Worm (Caenorhabditis elegans) whole organism, late embryonic: Measurements from ENCODE around the gene F54D12.1.

Experiments
- C08G9.2 ChIP-seq: sonication (generic microtip); optimal IDR thresholded peaks from 2 replicates; lab custom pipeline; 2016; ENCODE audit warnings: mild to moderate bottlenecking, missing genetic modification characterization, moderate library complexity, missing compliant biosample characterization
- F13H6.1 ChIP-seq: sonication (generic microtip); optimal IDR thresholded peaks from 2 replicates; lab custom pipeline; 2016; ENCODE audit warnings: missing genetic modification characterization, missing compliant biosample characterization
- K09A11.1 ChIP-seq: sonication (generic microtip); optimal IDR thresholded peaks from 2 replicates; lab custom pipeline; 2017; ENCODE audit warnings: antibody characterized with exemption, mild to moderate bottlenecking, missing genetic modification characterization, missing compliant biosample characterization; ENCODE audit not compliant: insufficient read depth
- ama-1 ChIP-seq: fragments of 150-350 bp; optimal IDR thresholded peaks from 2 replicates; lab custom pipeline; 2014
- ceh-18 ChIP-seq: sonication (generic microtip); optimal IDR thresholded peaks from 2 replicates; lab custom pipeline; 2016; ENCODE audit warnings: missing genetic modification characterization, missing compliant biosample characterization
- ceh-2 ChIP-seq: sonication (generic microtip); optimal IDR thresholded peaks from 2 replicates; lab custom pipeline; 2016; ENCODE audit warnings: missing genotype, missing genetic modification characterization, missing compliant biosample characterization
- ceh-22 ChIP-seq: sonication (generic microtip); optimal IDR thresholded peaks from 2 replicates; lab custom pipeline; 2017; ENCODE audit warnings: missing biosample characterization, missing genetic modification characterization
- ceh-45 ChIP-seq: fragments of 200-800 bp; sonication (Bioruptor generic); IDR thresholded peaks from 2 replicates; pipeline ENCODE4 v1.3.6; 2022; ENCODE audit warnings: missing genetic modification reagents, missing genetic modification characterization, missing compliant biosample characterization
- ceh-6 ChIP-seq: fragments of 200-800 bp; sonication (Bioruptor generic); optimal IDR thresholded peaks from 2 replicates; lab custom pipeline; 2018; ENCODE audit warnings: mild to moderate bottlenecking, missing genetic modification characterization, missing compliant biosample characterization
- ceh-9 ChIP-seq: sonication (generic microtip); optimal IDR thresholded peaks from 2 replicates; lab custom pipeline; 2016; ENCODE audit warnings: mild to moderate bottlenecking, missing genetic modification characterization, inconsistent platforms, missing compliant biosample characterization
- che-1 ChIP-seq: sonication (generic microtip); optimal IDR thresholded peaks from 2 replicates; lab custom pipeline; 2016; ENCODE audit warnings: mild to moderate bottlenecking, missing genetic modification characterization, missing compliant biosample characterization
- elt-2 ChIP-seq: sonication (generic microtip); optimal IDR thresholded peaks from 2 replicates; lab custom pipeline; 2016; ENCODE audit warnings: missing genetic modification reagents, missing genetic modification characterization, missing compliant biosample characterization
- fkh-10 ChIP-seq: fragments of 150-350 bp; optimal IDR thresholded peaks from 2 replicates; lab custom pipeline; 2014; ENCODE audit warnings: missing biosample characterization, missing genetic modification reagents, missing genetic modification characterization
- hlh-15 ChIP-seq: sonication (generic microtip); optimal IDR thresholded peaks from 2 replicates; lab custom pipeline; 2016; ENCODE audit warnings: missing genetic modification characterization, missing compliant biosample characterization
- hlh-8 ChIP-seq: sonication (generic microtip); optimal IDR thresholded peaks from 2 replicates; lab custom pipeline; 2016; ENCODE audit warnings: missing genotype, missing genetic modification characterization, missing compliant biosample characterization
- lim-6 ChIP-seq: sonication (generic microtip); optimal IDR thresholded peaks from 2 replicates; lab custom pipeline; 2016; ENCODE audit warnings: missing genetic modification characterization, missing compliant biosample characterization
- lin-11 ChIP-seq: fragments of 200-800 bp; sonication (Bioruptor generic); optimal IDR thresholded peaks from 2 replicates; lab custom pipeline; 2018; ENCODE audit warnings: mild to moderate bottlenecking, missing genetic modification characterization, missing compliant biosample characterization
- madf-2 ChIP-seq: sonication (generic microtip); optimal IDR thresholded peaks from 2 replicates; lab custom pipeline; 2017; ENCODE audit warnings: missing genetic modification characterization, missing compliant biosample characterization
- mec-3 ChIP-seq: sonication (generic microtip); optimal IDR thresholded peaks from 2 replicates; lab custom pipeline; 2016; ENCODE audit warnings: borderline replicate concordance, missing genetic modification characterization, missing compliant biosample characterization
- nfya-1 ChIP-seq: sonication (generic microtip); optimal IDR thresholded peaks from 2 replicates; lab custom pipeline; 2017; ENCODE audit warnings: missing genetic modification characterization, mild to moderate bottlenecking, missing compliant biosample characterization, antibody characterized with exemption, moderate library complexity
- nhr-11 ChIP-seq: fragments of 150-350 bp; optimal IDR thresholded peaks from 2 replicates; lab custom pipeline; 2014; ENCODE audit warnings: missing biosample characterization, missing genetic modification characterization
- npax-4 ChIP-seq: sonication (generic microtip); optimal IDR thresholded peaks from 2 replicates; lab custom pipeline; 2016; ENCODE audit warnings: missing genetic modification characterization, missing compliant biosample characterization
- pag-3 ChIP-seq: sonication (generic microtip); optimal IDR thresholded peaks from 2 replicates; lab custom pipeline; 2016; ENCODE audit warnings: missing compliant biosample characterization, missing genetic modification characterization, borderline replicate concordance
- pha-2 ChIP-seq: sonication (generic microtip); optimal IDR thresholded peaks from 2 replicates; lab custom pipeline; 2017; ENCODE audit warnings: mild to moderate bottlenecking, missing genetic modification characterization, missing compliant biosample characterization
- pros-1 ChIP-seq: fragments of 150-350 bp; optimal IDR thresholded peaks from 2 replicates; lab custom pipeline; 2014; ENCODE audit warnings: missing biosample characterization, missing genetic modification reagents, missing genetic modification characterization
- rnt-1 ChIP-seq: sonication (generic microtip); optimal IDR thresholded peaks from 2 replicates; lab custom pipeline; 2016; ENCODE audit warnings: missing genetic modification characterization, missing compliant biosample characterization
- sox-2 ChIP-seq: fragments of 200-800 bp; sonication (Bioruptor generic); IDR thresholded peaks from 2 replicates; pipeline ENCODE4 v1.3.6; 2022; ENCODE audit warnings: missing genetic modification reagents, missing genetic modification characterization, missing compliant biosample characterization
- syd-9 ChIP-seq: sonication (generic microtip); optimal IDR thresholded peaks from 2 replicates; lab custom pipeline; 2016; ENCODE audit warnings: mild to moderate bottlenecking, missing genetic modification characterization, moderate library complexity, missing compliant biosample characterization
- tbx-2 ChIP-seq: sonication (generic microtip); optimal IDR thresholded peaks from 2 replicates; lab custom pipeline; 2016; ENCODE audit warnings: missing genetic modification characterization, missing compliant biosample characterization
- unc-3 ChIP-seq, 2 experiments: fragments of 200-800 bp in 1 of 2; sonication (Bioruptor generic) in 1 of 2; sonication (generic microtip) in 1 of 2; conservative IDR thresholded peaks in 1 of 2; optimal IDR thresholded peaks in 1 of 2; 2 replicates each; pipeline versions ENCODE4 v1.3.6 to Lab custom; 2016 to 2022; ENCODE audit warnings: missing compliant biosample characterization in 2 of 2, missing genetic modification characterization in 2 of 2, missing genetic modification reagents in 1 of 2
- unc-55 ChIP-seq: sonication (generic microtip); optimal IDR thresholded peaks from 2 replicates; lab custom pipeline; 2017; ENCODE audit warnings: missing biosample characterization, missing genetic modification reagents, missing genetic modification characterization
- unc-86 ChIP-seq: sonication (generic microtip); optimal IDR thresholded peaks from 2 replicates; lab custom pipeline; 2016; ENCODE audit warnings: missing genetic modification characterization, missing compliant biosample characterization
- zip-5 ChIP-seq: sonication (generic microtip); optimal IDR thresholded peaks from 2 replicates; lab custom pipeline; 2016; ENCODE audit warnings: missing genetic modification characterization, missing compliant biosample characterization
- ztf-16 ChIP-seq: sonication (generic microtip); optimal IDR thresholded peaks from 2 replicates; lab custom pipeline; 2017; ENCODE audit warnings: missing genetic modification characterization, missing compliant biosample characterization

Gene F54D12.1

DNA sequence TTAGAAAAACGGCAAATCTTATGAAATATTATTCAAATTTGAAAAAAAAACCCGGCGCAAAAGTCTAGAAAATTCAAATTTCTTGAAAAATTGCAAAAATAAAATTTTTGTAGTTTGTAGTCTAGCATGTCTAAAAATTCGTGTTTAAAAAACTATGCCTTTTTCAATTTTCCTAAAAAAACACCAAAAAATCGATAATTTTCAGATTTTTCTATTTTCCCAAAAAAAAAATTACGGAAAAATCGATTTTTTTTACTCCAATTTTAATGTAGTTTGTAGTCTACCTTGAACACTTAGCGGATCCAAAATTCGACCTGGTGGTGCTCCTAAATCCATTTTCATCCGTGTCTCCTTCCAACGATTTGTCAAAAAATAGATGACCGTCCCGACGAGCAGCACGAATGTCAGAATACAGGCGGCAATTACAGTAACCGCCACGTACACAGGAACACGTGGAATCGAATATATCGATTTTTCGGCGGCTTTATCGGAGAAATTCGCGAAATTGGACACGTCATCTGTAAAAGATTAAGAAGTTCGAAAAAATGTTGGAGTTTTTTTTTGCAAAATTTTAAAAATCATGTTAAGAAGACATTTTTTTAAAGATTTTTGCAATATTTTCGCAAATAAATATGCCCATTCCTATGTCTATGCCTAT lies 20.7 kb downstream of the F54D12.1 start:
- no peak for TF ChIP-seq sox-2 (GFP tag; lab: Robert Waterston, UW)
- TF ChIP-seq ztf-16 (tag; lab: Kevin White, UChicago) = no peak
- no peak for TF ChIP-seq F13H6.1 (tag; lab: Kevin White, UChicago)
- TF ChIP-seq nhr-11 (tag; lab: Kevin White, UChicago) = no peak
- TF ChIP-seq fkh-10 (GFP tag; lab: Kevin White, UChicago) = no peak
- no peak for TF ChIP-seq ceh-45 (GFP tag; lab: Robert Waterston, UW)
- no peak for TF ChIP-seq unc-86 (tag; lab: Kevin White, UChicago)
- TF ChIP-seq ama-1 = no peak
- no peak for TF ChIP-seq ceh-6 (GFP tag; lab: Kevin White, UChicago)

DNA sequence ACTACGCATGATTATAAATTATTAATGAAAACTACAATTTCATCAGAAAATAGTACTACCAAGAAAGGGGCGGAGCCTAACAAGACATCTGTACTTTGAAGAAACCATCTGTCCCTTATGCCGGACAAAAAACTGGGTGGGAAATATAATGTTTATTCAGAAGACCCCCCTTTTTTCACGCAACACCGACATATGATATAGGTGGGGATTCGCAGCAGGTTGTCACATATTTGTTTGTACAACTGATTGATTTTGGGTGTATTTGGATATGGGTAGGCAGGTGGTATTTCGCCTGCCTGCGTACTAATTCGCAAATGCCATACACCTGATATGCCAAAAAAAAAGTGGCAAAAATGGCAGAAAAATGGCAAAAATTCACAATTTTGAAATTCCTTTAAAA lies 23.5 kb downstream of the F54D12.1 start, which contains the start of gene Y51H7C.10:
TSS of gene Y51H7C.10 (minus strand) at position 101 of the 400 bp plus-strand sequence.
- TF ChIP-seq ceh-22 (tag; lab: Kevin White, UChicago) (no peak), unc-55 (no peak), syd-9 (tag; lab: Kevin White, UChicago) (no peak), zip-5 (tag; lab: Kevin White, UChicago) (no peak), unc-3 (GFP tag; conservative IDR thresholded peaks at IDR 0.05; lab: Robert Waterston, UW) (no peak), unc-3 (tag; optimal IDR thresholded peaks at IDR 0.05; lab: Kevin White, UChicago) (no peak), pros-1 (tag; lab: Kevin White, UChicago) (no peak), elt-2 (no peak), nfya-1 (tag; lab: Kevin White, UChicago) (no peak), ceh-9 (tag; lab: Kevin White, UChicago) (no peak), che-1 (tag; lab: Kevin White, UChicago) (no peak), lin-11 (tag; lab: Kevin White, UChicago) (no peak), hlh-8 (tag; lab: Kevin White, UChicago) (no peak), lim-6 (tag; lab: Kevin White, UChicago) (no peak), mec-3 (tag; lab: Kevin White, UChicago) (no peak), ceh-2 (tag; lab: Kevin White, UChicago) (no peak), npax-4 (tag; lab: Kevin White, UChicago) (no peak)

DNA sequence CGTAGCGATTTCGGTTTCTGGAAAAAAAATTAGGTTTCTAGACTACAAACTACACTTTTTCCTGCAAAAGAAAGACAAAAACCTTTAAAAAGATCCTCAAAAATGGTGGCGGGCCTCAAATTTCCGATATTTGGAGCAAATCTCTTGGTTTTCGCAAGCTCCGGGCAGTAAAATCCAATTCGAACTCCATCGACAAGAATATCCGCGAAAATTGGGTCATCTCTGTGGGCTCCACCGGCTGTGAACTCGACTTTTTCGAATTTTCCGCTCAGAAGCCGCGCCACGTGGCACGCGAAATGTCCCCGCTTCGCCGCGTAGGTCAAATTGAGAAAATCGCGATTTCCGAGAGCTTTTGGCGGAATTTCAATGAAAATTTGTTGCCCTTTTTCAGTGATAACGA lies 36.5 kb downstream of the F54D12.1 start:
- no peak for TF ChIP-seq ceh-18 (tag; lab: Kevin White, UChicago)
- TF ChIP-seq C08G9.2 (tag; lab: Kevin White, UChicago) = no peak
- TF ChIP-seq K09A11.1 = no peak
- no peak for TF ChIP-seq rnt-1 (tag; lab: Kevin White, UChicago)
- no peak for TF ChIP-seq madf-2 (tag; lab: Kevin White, UChicago)
- no peak for TF ChIP-seq pros-1 (tag; lab: Kevin White, UChicago)
- TF ChIP-seq hlh-15 (tag; lab: Kevin White, UChicago) = no peak
- no peak for TF ChIP-seq pag-3 (tag; lab: Kevin White, UChicago)

DNA sequence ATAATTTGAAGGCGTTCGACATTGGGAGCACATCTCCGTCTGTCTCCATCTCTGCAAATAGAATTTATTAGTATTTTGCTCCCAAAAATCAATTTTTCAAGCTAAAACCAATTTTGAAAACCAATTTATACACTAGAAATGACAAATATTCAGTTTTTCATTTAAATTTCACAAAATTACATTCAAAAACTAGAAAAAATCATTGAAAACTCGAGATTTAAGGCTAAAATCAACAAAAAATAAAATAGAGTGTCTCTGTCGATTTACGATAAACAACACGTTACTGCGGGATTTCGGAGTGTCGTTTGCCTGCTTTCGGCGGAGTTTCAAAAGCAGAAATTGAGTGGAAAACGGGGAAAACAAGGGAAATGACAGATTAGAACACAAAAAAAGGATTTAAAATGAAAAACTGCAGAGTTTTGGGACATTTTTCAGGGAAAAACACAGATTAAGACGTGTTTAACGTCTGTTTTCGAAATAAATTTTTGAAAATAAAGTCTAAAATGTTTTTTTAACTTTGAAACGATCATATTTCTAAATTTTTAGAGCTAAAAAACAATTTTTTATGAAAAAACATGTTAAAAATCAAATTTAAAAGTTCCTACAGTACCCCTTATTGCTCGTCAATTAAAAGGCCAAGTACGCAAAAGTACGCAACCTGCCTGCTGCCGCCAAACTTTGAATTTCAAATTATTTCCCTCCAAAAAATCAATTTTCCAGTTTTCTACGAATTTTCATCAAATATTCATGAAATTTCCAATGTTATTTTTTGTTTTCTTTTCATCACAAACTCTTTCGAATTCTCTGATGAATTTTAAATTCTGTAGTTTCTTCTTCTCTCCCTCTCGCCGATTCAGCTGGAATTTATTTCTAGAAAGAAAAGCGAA lies 37.5 kb downstream of the F54D12.1 start, which contains the start of gene nol-6:
TSS of gene nol-6 (minus strand) at position 51 of the 887 bp plus-strand sequence.
- TF ChIP-seq tbx-2 (tag; lab: Kevin White, UChicago) = peak; percentile 9
- no peak for TF ChIP-seq pha-2 (tag; lab: Kevin White, UChicago)
- peak; percentile 14 for TF ChIP-seq nfya-1 (tag; lab: Kevin White, UChicago)
